Fruit fly (Drosophila melanogaster): ENCODE measurements around the gene nur.

Gene nur

DNA sequence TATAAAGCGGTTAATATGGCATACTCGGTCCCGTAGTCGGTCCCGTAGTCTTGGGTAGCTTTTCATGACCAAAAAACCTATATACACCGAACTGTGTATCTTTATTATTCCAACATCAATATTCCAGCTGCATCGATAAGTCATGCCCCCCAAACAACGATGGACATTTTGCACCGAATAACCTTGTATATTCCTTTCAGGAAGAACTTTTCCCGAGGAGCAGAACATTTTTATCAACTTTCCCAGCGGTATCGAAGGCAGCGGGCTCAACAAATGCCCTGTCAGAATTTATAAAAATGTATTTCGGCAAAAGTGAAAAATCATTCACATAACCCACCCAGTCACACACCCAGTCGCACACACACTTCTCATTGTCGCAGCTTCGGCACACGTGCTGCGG, 10.7 kb downstream of the nur start, which contains the start of gene TM9SF4:
TSS of gene TM9SF4 (plus strand) at position 301 of the 400 bp plus-strand sequence.
- TF ChIP-seq Ets65A (GFP tag) (no peak), CG13123 (GFP tag; optimal IDR thresholded peaks at IDR 0.05) (no peak), ato (GFP tag; IDR thresholded peaks at IDR 0.05; ENCODE audit: partially characterized antibody) (no peak), Hr3 (GFP tag; optimal IDR thresholded peaks at IDR 0.05) (no peak), CG9817 (tag; optimal IDR thresholded peaks at IDR 0.05) (no peak), CG3995 (GFP tag; optimal IDR thresholded peaks at IDR 0.05) (no peak), Optix (GFP tag; IDR thresholded peaks at IDR 0.05) (no peak), CG15601 (tag; optimal IDR thresholded peaks at IDR 0.05) (no peak), Hr39 (optimal IDR thresholded peaks at IDR 0.05) (no peak), Oaz (GFP tag; IDR thresholded peaks at IDR 0.05) (no peak), ci (GFP tag; IDR thresholded peaks at IDR 0.05) (no peak), NK7.1 (GFP tag; optimal IDR thresholded peaks at IDR 0.05) (no peak), CG7271 (tag; optimal IDR thresholded peaks at IDR 0.05) (no peak), CG12104 (GFP tag; optimal IDR thresholded peaks at IDR 0.05) (no peak), Sox102F (GFP tag; optimal IDR thresholded peaks at IDR 0.05) (no peak), fd102C (GFP tag; optimal IDR thresholded peaks at IDR 0.05) (no peak), CG18764 (GFP tag; optimal IDR thresholded peaks at IDR 0.05) (no peak), pum (GFP tag; optimal IDR thresholded peaks at IDR 0.05) (no peak), CG8944 (GFP tag; optimal IDR thresholded peaks at IDR 0.05) (no peak), MESR4 (GFP tag; optimal IDR thresholded peaks at IDR 0.05) (no peak)

DNA sequence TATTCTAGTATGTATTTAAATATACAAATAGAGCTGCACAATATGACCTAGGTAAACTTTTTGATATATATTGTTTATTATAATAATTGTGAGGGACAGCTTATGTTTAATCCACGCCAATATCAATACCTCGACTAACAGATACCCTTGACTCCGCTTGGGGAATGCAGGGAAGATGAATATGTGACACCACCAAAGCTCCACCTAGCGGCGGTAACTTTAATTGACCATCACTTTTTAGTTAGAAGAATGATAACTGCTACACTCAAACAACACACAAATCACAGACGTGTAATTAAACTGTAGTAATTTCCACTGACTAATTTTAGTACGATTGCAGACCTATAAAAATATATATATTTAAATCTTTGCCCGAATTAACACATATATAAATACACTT, 27.2 kb downstream of the nur start:
- no peak for TF ChIP-seq Asciz (GFP tag; optimal IDR thresholded peaks at IDR 0.05)
- no peak for TF ChIP-seq CG17359 (tag; optimal IDR thresholded peaks at IDR 0.05)
- no peak for TF ChIP-seq bsh (GFP tag; optimal IDR thresholded peaks at IDR 0.05)
- peak; percentile 73 for TF ChIP-seq CG10979 (tag; optimal IDR thresholded peaks at IDR 0.05)
- no peak for TF ChIP-seq CG6854 (GFP tag; optimal IDR thresholded peaks at IDR 0.05)
- no peak for TF ChIP-seq aop (GFP tag; IDR thresholded peaks at IDR 0.05)
- peak; percentile 67 for TF ChIP-seq CTCF (GFP tag; optimal IDR thresholded peaks at IDR 0.05)

DNA sequence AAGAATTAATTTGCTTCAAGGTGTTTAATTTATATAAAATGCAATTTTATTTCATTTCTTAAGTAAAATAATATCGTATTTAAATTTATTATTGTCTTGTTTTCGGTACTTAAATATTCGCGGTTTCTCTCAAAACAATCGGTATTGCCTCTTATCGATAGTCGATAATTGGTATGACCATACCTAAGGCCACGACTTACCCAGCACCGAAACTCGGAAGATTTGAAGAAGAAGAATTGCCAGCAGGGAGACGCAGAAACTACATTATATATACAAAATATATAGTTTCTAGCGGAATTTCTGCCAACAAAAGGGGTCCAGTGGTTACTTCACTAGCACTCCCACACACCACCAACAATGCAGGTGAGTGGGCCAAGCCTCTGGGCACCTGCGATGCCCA, 34.9 kb downstream of the nur start:
- peak; percentile 75 for TF ChIP-seq YL-1 (GFP tag; optimal IDR thresholded peaks at IDR 0.05)
- TF ChIP-seq bigmax (GFP tag; optimal IDR thresholded peaks at IDR 0.05) = no peak
- peak; percentile 83 for TF ChIP-seq stwl (tag; optimal IDR thresholded peaks at IDR 0.05)
- TF ChIP-seq CG8290 (GFP tag; optimal IDR thresholded peaks at IDR 0.05) = no peak
- no peak for TF ChIP-seq CG8290 (tag; optimal IDR thresholded peaks at IDR 0.05)
- TF ChIP-seq ERR (GFP tag; optimal IDR thresholded peaks at IDR 0.05) = no peak
- TF ChIP-seq ash1 (GFP tag; optimal IDR thresholded peaks at IDR 0.05) = no peak
- peak; percentile 76 for TF ChIP-seq CG2116 (GFP tag; optimal IDR thresholded peaks at IDR 0.05)
- peak; percentile 36 for TF ChIP-seq Xbp1 (GFP tag; optimal IDR thresholded peaks at IDR 0.05)
- no peak for TF ChIP-seq Mrtf (GFP tag; IDR thresholded peaks at IDR 0.05)
- TF ChIP-seq Dref (GFP tag; IDR thresholded peaks at IDR 0.05) = peak; percentile 84
- TF ChIP-seq CG15601 (tag; optimal IDR thresholded peaks at IDR 0.05) = peak; percentile 1
- peak; percentile 68 for TF ChIP-seq Dip3 (GFP tag; optimal IDR thresholded peaks at IDR 0.05)
- no peak for TF ChIP-seq CG31365 (tag; optimal IDR thresholded peaks at IDR 0.05)
- TF ChIP-seq pum (GFP tag; optimal IDR thresholded peaks at IDR 0.05) = no peak
- peak; percentile 65 for TF ChIP-seq Bgb (GFP tag; IDR thresholded peaks at IDR 0.05; ENCODE audit: partially characterized antibody)
- peak; percentile 41; the same call in 1 of the 2 replicates for TF ChIP-seq CG2129 (GFP tag; IDR thresholded peaks at IDR 0.05; ENCODE audit: partially characterized antibody)
- peak; percentile 75 for TF ChIP-seq Opbp (GFP tag; IDR thresholded peaks at IDR 0.05; ENCODE audit: partially characterized antibody)
- TF ChIP-seq HmgD (GFP tag; optimal IDR thresholded peaks at IDR 0.05) = no peak
- peak; percentile 38 for TF ChIP-seq HmgZ (tag; optimal IDR thresholded peaks at IDR 0.05)
- no peak for TF ChIP-seq CG7372 (GFP tag; IDR thresholded peaks at IDR 0.05)
- TF ChIP-seq unc-4 (GFP tag; IDR thresholded peaks at IDR 0.05; ENCODE audit: partially characterized antibody) = peak; percentile 79
- TF ChIP-seq CG14860 (GFP tag; IDR thresholded peaks at IDR 0.05; ENCODE audit: partially characterized antibody) = peak; percentile 51; the same call in 2 of the 3 replicates
- peak; percentile 69 for TF ChIP-seq pzg (GFP tag; optimal IDR thresholded peaks at IDR 0.05)
- TF ChIP-seq gfzf (GFP tag; optimal IDR thresholded peaks at IDR 0.05) = peak; percentile 73
